Worm (Caenorhabditis elegans): ENCODE results near the gene nhr-119.

nhr-119 gene

DNA sequence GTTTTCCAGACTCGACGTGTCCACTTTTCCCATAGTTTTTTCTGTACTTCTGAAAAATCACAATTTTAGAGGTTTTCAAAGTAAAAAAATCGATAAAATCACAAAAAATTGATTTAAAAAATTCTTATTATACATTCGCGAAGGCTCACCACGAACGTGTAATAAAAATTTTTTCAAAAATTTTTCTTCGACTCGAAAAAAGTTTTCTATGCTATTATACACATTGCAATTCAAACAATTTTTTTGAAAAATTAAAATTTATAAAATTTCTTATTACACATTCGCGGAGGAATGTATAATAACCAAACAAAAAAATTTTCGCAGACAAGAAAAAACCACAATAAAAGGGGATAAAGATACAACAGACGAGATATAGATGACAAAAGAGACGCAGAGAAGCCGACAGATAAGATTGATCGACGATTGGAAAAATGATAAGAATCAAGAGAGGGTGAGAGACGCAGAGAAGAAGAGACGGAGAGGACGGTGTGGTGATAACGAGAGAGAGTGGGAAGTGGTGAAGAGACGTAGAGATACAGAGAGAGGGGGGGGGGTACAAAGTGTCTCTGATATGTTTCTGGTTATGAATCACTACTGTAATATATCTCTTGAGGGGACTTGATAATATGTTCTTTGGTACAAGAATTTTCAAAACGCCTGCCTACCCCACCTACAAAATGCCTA is at the start of gene nhr-119:
nhr-119 (minus strand) TSS at position 51 of the 684 bp plus-strand sequence.
- TF ChIP-seq nhr-11 (tag; optimal IDR thresholded peaks at IDR 0.05) (peak; percentile 19), nhr-25 (tag; optimal IDR thresholded peaks at IDR 0.05) (peak; percentile 85), eor-1 (tag; optimal IDR thresholded peaks at IDR 0.05) (no peak), pha-4 (tag; optimal IDR thresholded peaks at IDR 0.05) (peak; percentile 31), unc-62 (GFP tag; optimal IDR thresholded peaks at IDR 0.05) (peak; percentile 11), nhr-23 (tag; optimal IDR thresholded peaks at IDR 0.05) (peak; percentile 92), nfya-1 (tag; optimal IDR thresholded peaks at IDR 0.05; ENCODE audit: insufficient read depth) (peak; percentile 65), R02D3.7 (tag; optimal IDR thresholded peaks at IDR 0.05) (peak; percentile 48), skn-1 (tag; optimal IDR thresholded peaks at IDR 0.05) (peak; percentile 20), ztf-4 (tag; optimal IDR thresholded peaks at IDR 0.05) (no peak), elt-3 (tag; optimal IDR thresholded peaks at IDR 0.05) (peak in 2 of 3 experiments; percentile 74 to 92), lin-15B (tag; optimal IDR thresholded peaks at IDR 0.05) (peak; percentile 10), elt-2 (tag; optimal IDR thresholded peaks at IDR 0.05) (peak; percentile 96), ceh-28 (tag; optimal IDR thresholded peaks at IDR 0.05) (peak; percentile 90), elt-1 (tag; optimal IDR thresholded peaks at IDR 0.05) (peak; percentile 74), pqm-1 (tag; optimal IDR thresholded peaks at IDR 0.05) (peak; percentile 92), ztf-11 (tag; optimal IDR thresholded peaks at IDR 0.05) (no peak), unc-39 (tag; optimal IDR thresholded peaks at IDR 0.05) (no peak), nhr-43 (tag; optimal IDR thresholded peaks at IDR 0.05; ENCODE audit: poor library complexity, severe bottlenecking) (peak; percentile 93), jun-1 (tag; optimal IDR thresholded peaks at IDR 0.05) (peak; percentile 81)

DNA sequence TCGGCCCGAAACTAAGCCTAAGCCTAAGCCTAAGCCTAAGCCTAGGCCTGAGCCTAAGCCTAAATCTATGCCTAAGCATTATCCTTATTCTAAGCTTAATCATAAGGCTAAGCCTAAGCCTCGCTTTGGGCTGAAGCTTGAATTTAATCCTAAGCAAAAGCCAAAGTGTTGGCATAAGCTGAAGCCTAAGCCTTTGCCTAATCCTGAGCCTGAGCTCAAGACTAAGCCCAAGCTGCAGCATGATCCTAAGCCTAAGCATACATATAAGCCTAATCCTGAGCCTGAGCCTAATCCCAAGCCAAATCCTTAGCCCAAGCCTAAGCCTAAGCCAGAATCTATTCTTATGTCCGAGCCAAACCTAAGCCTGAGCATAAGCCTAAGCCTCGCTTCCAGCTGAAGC is 46.2 kb upstream of the nhr-119 start:
- no peak for TF ChIP-seq hmg-11 (tag; optimal IDR thresholded peaks at IDR 0.05)

DNA sequence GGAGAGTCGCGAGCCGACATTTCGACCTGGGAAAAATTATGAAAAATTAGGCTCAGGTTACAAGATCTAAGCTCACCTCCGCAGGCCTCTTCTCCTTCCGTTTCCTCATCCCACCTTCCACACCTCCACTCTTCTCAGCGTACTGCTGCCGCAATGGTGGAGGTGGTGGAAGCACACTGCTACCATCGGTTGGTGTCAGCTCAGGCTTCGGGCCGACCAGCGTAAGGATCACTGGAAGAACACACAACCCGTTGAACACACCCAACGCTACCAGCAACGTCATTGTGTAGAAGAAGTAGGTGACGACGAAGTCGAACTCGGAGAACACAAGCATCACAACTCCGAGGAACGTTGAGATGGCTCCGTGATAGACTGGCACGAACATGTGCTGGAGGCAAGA is 45.3 kb upstream of the nhr-119 start:
- TF ChIP-seq elt-1 (tag; optimal IDR thresholded peaks at IDR 0.05) (no peak), nhr-77 (tag; optimal IDR thresholded peaks at IDR 0.05) (no peak), ztf-4 (tag; optimal IDR thresholded peaks at IDR 0.05) (no peak), ceh-28 (tag; optimal IDR thresholded peaks at IDR 0.05) (no peak), fkh-10 (GFP tag; optimal IDR thresholded peaks at IDR 0.05) (no peak), nhr-12 (tag; optimal IDR thresholded peaks at IDR 0.05) (no peak), egl-27 (tag; optimal IDR thresholded peaks at IDR 0.05) (no peak), ama-1 (optimal IDR thresholded peaks at IDR 0.05) (no peak), pqm-1 (tag; optimal IDR thresholded peaks at IDR 0.05) (no peak), pha-4 (tag; optimal IDR thresholded peaks at IDR 0.05) (no peak), ceh-16 (tag; optimal IDR thresholded peaks at IDR 0.05) (no peak), lin-15B (tag; optimal IDR thresholded peaks at IDR 0.05) (no peak), nhr-43 (tag; optimal IDR thresholded peaks at IDR 0.05; ENCODE audit: poor library complexity, severe bottlenecking) (no peak), hmg-11 (tag; optimal IDR thresholded peaks at IDR 0.05) (no peak), lin-39 (tag; optimal IDR thresholded peaks at IDR 0.05) (no peak), unc-62 (GFP tag; optimal IDR thresholded peaks at IDR 0.05) (no peak), nhr-23 (tag; optimal IDR thresholded peaks at IDR 0.05) (no peak), aly-2 (tag; optimal IDR thresholded peaks at IDR 0.05) (no peak)

DNA sequence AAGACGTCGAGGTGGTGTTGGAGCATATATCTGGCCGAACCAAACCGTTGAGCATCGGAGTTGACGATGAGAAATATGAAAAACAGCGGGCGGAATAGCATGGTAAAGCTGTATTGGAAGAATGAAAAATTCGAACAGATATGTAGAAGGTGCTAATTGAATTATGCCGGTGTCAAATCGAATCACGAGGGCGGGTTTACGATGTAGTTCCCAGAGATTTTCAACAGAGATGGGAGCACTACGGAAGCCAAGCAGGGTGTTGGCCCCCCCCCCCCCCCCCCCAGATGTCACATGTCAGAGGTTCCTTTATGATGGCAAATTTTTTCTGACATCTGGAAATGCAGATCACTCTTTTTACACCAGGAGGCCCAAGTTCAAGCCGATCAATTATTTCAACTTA is 42.7 kb upstream of the nhr-119 start, which contains the start of gene Y110A2AL.7:
Y110A2AL.7 (minus strand) TSS at position 101 of the 400 bp plus-strand sequence.
- TF ChIP-seq ztf-4 (tag; optimal IDR thresholded peaks at IDR 0.05) (no peak), lin-39 (tag; optimal IDR thresholded peaks at IDR 0.05) (no peak), ZK546.5 (tag; optimal IDR thresholded peaks at IDR 0.05) (no peak), aly-2 (tag; optimal IDR thresholded peaks at IDR 0.05) (no peak), elt-3 (tag; optimal IDR thresholded peaks at IDR 0.05) (no peak), fkh-2 (tag; optimal IDR thresholded peaks at IDR 0.05) (no peak), eor-1 (tag; optimal IDR thresholded peaks at IDR 0.05) (no peak), nhr-43 (tag; optimal IDR thresholded peaks at IDR 0.05; ENCODE audit: poor library complexity, severe bottlenecking) (no peak), nhr-25 (tag; optimal IDR thresholded peaks at IDR 0.05) (no peak), egl-5 (tag; optimal IDR thresholded peaks at IDR 0.05) (no peak), ceh-82 (tag; optimal IDR thresholded peaks at IDR 0.05) (no peak), nfya-1 (tag; optimal IDR thresholded peaks at IDR 0.05; ENCODE audit: insufficient read depth) (no peak), ztf-11 (tag; optimal IDR thresholded peaks at IDR 0.05) (no peak), nhr-12 (tag; optimal IDR thresholded peaks at IDR 0.05) (no peak), unc-39 (tag; optimal IDR thresholded peaks at IDR 0.05) (no peak), pqm-1 (tag; optimal IDR thresholded peaks at IDR 0.05) (no peak), elt-1 (tag; optimal IDR thresholded peaks at IDR 0.05) (no peak), ama-1 (optimal IDR thresholded peaks at IDR 0.05) (no peak)

All from whole organism, L3 larva.